Fruit fly (Drosophila melanogaster) whole organism, prepupa: ENCODE measurements around the gene Amacr.

Experiments
- Blimp-1 ChIP-seq: fragments of 200-800 bp; sonication (Bioruptor generic); optimal IDR thresholded peaks from 3 replicates; lab custom pipeline; 2017; ENCODE audit warnings: missing biosample characterization, missing genetic modification characterization, mild to moderate bottlenecking, moderate library complexity, missing genetic modification reagents
- CG10631 ChIP-seq: fragments of 200-800 bp; sonication (Bioruptor generic); optimal IDR thresholded peaks from 2 replicates; lab custom pipeline; 2016; ENCODE audit warnings: missing biosample characterization, missing genetic modification characterization
- CG10669 ChIP-seq: fragments of 200-800 bp; sonication (Bioruptor generic); optimal IDR thresholded peaks from 3 replicates; lab custom pipeline; 2018; ENCODE audit warnings: missing biosample characterization, mild to moderate bottlenecking, missing genetic modification characterization, moderate library complexity
- CG11762 ChIP-seq: fragments of 200-800 bp; sonication (Bioruptor generic); optimal IDR thresholded peaks from 3 replicates; lab custom pipeline; 2016; ENCODE audit warnings: missing biosample characterization, missing genetic modification characterization; ENCODE audit not compliant: insufficient read depth
- CG11902 ChIP-seq: fragments of 200-800 bp; sonication (Bioruptor generic); optimal IDR thresholded peaks from 3 replicates; lab custom pipeline; 2016; ENCODE audit warnings: missing biosample characterization, missing genetic modification characterization
- CG15336 ChIP-seq: fragments of 200-800 bp; sonication (Bioruptor generic); IDR thresholded peaks from 2 replicates; pipeline ENCODE4 v1.3.6; 2022; ENCODE audit warnings: missing biosample characterization, missing genetic modification characterization
- CG1621 ChIP-seq: fragments of 200-800 bp; sonication (Bioruptor generic); optimal IDR thresholded peaks from 3 replicates; lab custom pipeline; 2018; ENCODE audit warnings: missing biosample characterization, mild to moderate bottlenecking, missing genetic modification characterization
- CG16779 ChIP-seq: fragments of 200-800 bp; sonication (Bioruptor generic); optimal IDR thresholded peaks from 3 replicates; lab custom pipeline; 2017; ENCODE audit warnings: missing biosample characterization, mild to moderate bottlenecking, missing genetic modification characterization
- CG3032 ChIP-seq: fragments of 200-800 bp; optimal IDR thresholded peaks from 2 replicates; lab custom pipeline; 2019; ENCODE audit warnings: missing biosample characterization, mild to moderate bottlenecking, missing genetic modification characterization, moderate library complexity
- CG32006 ChIP-seq: fragments of 200-800 bp; sonication (Bioruptor generic); optimal IDR thresholded peaks from 3 replicates; lab custom pipeline; 2017; ENCODE audit warnings: missing biosample characterization, mild to moderate bottlenecking, missing genetic modification characterization
- CG3919 ChIP-seq: fragments of 200-800 bp; sonication (Bioruptor generic); optimal IDR thresholded peaks from 3 replicates; lab custom pipeline; 2016; ENCODE audit warnings: missing biosample characterization, missing genetic modification characterization
- CG4318 ChIP-seq: fragments of 200-800 bp; sonication (Bioruptor generic); optimal IDR thresholded peaks from 3 replicates; lab custom pipeline; 2017; ENCODE audit warnings: missing biosample characterization, mild to moderate bottlenecking, missing genetic modification characterization
- CG6163 ChIP-seq: fragments of 200-800 bp; sonication (Bioruptor generic); IDR thresholded peaks from 3 replicates; pipeline ENCODE4 v1.3.6; 2022; ENCODE audit warnings: missing biosample characterization, missing genetic modification characterization
- CG6276 ChIP-seq: fragments of 200-800 bp; sonication (Bioruptor generic); optimal IDR thresholded peaks from 2 replicates; lab custom pipeline; 2017; ENCODE audit warnings: missing biosample characterization, mild to moderate bottlenecking, missing genetic modification characterization
- CG6854 ChIP-seq: fragments of 200-800 bp; sonication (Bioruptor generic); optimal IDR thresholded peaks from 2 replicates; lab custom pipeline; 2017; ENCODE audit warnings: missing biosample characterization, mild to moderate bottlenecking, missing genetic modification characterization
- CG8119 ChIP-seq: fragments of 200-800 bp; sonication (Bioruptor generic); IDR thresholded peaks from 3 replicates; pipeline ENCODE4 v1.3.6; 2022; ENCODE audit warnings: missing biosample characterization, missing genetic modification characterization
- CG8319 ChIP-seq: fragments of 200-800 bp; sonication (Bioruptor generic); optimal IDR thresholded peaks from 3 replicates; lab custom pipeline; 2016; ENCODE audit warnings: missing biosample characterization, missing genetic modification characterization
- CG8632 ChIP-seq: fragments of 200-800 bp; sonication (Bioruptor generic); optimal IDR thresholded peaks from 3 replicates; lab custom pipeline; 2016; ENCODE audit warnings: missing biosample characterization, missing genetic modification characterization
- CG9139 ChIP-seq: fragments of 200-800 bp; sonication (Bioruptor generic); optimal IDR thresholded peaks from 3 replicates; lab custom pipeline; 2017; ENCODE audit warnings: missing biosample characterization, mild to moderate bottlenecking, missing genetic modification characterization
- Eip78C ChIP-seq: fragments of 200-800 bp; sonication (Bioruptor generic); peaks from one replicate; lab custom pipeline; 2016; ENCODE audit warnings: missing biosample characterization, missing genetic modification characterization
- Eip93F ChIP-seq: fragments of 200-800 bp; sonication (Bioruptor generic); optimal IDR thresholded peaks from 2 replicates; lab custom pipeline; 2016; ENCODE audit warnings: missing biosample characterization, mild to moderate bottlenecking, missing genetic modification characterization
- Ets21C ChIP-seq: fragments of 200-800 bp; sonication (Bioruptor generic); optimal IDR thresholded peaks from 3 replicates; lab custom pipeline; 2016; ENCODE audit warnings: missing biosample characterization, missing genetic modification characterization
- Ets96B ChIP-seq: fragments of 200-800 bp; optimal IDR thresholded peaks from 2 replicates; lab custom pipeline; 2019; ENCODE audit warnings: missing biosample characterization, mild to moderate bottlenecking, missing genetic modification characterization, moderate library complexity
- Hr38 ChIP-seq: sonication (Bioruptor generic); optimal IDR thresholded peaks from 2 replicates; lab custom pipeline; 2016; ENCODE audit warnings: missing biosample characterization, missing genetic modification characterization
- Hr39 ChIP-seq: fragments of 200-800 bp; sonication (Bioruptor generic); optimal IDR thresholded peaks from 2 replicates; lab custom pipeline; 2016; ENCODE audit warnings: missing biosample characterization, missing genetic modification characterization
- Sox102F ChIP-seq: fragments of 200-800 bp; sonication (Bioruptor generic); optimal IDR thresholded peaks from 2 replicates; lab custom pipeline; 2016; ENCODE audit warnings: missing biosample characterization, mild to moderate bottlenecking, missing genetic modification characterization
- Sox15 ChIP-seq: fragments of 200-800 bp; sonication (Bioruptor generic); optimal IDR thresholded peaks from 3 replicates; lab custom pipeline; 2016; ENCODE audit warnings: missing biosample characterization, missing genetic modification characterization
- acj6 ChIP-seq: fragments of 200-800 bp; sonication (Bioruptor generic); optimal IDR thresholded peaks from 3 replicates; lab custom pipeline; 2016; ENCODE audit warnings: missing biosample characterization, missing genetic modification characterization
- cyc ChIP-seq: fragments of 200-800 bp; sonication (Bioruptor generic); optimal IDR thresholded peaks from 3 replicates; lab custom pipeline; 2016; ENCODE audit warnings: missing biosample characterization, missing genetic modification characterization
- dsx ChIP-seq: fragments of 200-800 bp; optimal IDR thresholded peaks from 3 replicates; lab custom pipeline; 2019; ENCODE audit warnings: missing biosample characterization, mild to moderate bottlenecking, missing genetic modification characterization, moderate library complexity; ENCODE audit not compliant: poor library complexity, severe bottlenecking
- fd59A ChIP-seq: fragments of 200-800 bp; sonication (Bioruptor generic); optimal IDR thresholded peaks from 2 replicates; lab custom pipeline; 2017; ENCODE audit warnings: missing biosample characterization, mild to moderate bottlenecking, missing genetic modification characterization, missing genetic modification reagents
- fd85E ChIP-seq: fragments of 200-800 bp; sonication (Bioruptor generic); optimal IDR thresholded peaks from 3 replicates; lab custom pipeline; 2016; ENCODE audit warnings: missing biosample characterization, missing genetic modification characterization
- lz ChIP-seq: fragments of 200-800 bp; sonication (Bioruptor generic); optimal IDR thresholded peaks from 3 replicates; lab custom pipeline; 2016; ENCODE audit warnings: missing biosample characterization, missing genetic modification characterization
- pdm3 ChIP-seq: fragments of 200-800 bp; sonication (Bioruptor generic); optimal IDR thresholded peaks from 3 replicates; lab custom pipeline; 2016; ENCODE audit warnings: missing biosample characterization, missing genetic modification characterization
- spab ChIP-seq: fragments of 200-800 bp; sonication (Bioruptor generic); optimal IDR thresholded peaks from 2 replicates; lab custom pipeline; 2017; ENCODE audit warnings: missing biosample characterization, mild to moderate bottlenecking, missing genetic modification characterization, missing genetic modification reagents
- svp ChIP-seq: fragments of 200-800 bp; sonication (Bioruptor generic); peaks from one replicate; lab custom pipeline; 2016; ENCODE audit warnings: missing biosample characterization, missing genetic modification characterization
- vri ChIP-seq: fragments of 200-800 bp; sonication (Bioruptor generic); optimal IDR thresholded peaks from 3 replicates; lab custom pipeline; 2016; ENCODE audit warnings: missing biosample characterization, mild to moderate bottlenecking, missing genetic modification characterization

Amacr gene

DNA sequence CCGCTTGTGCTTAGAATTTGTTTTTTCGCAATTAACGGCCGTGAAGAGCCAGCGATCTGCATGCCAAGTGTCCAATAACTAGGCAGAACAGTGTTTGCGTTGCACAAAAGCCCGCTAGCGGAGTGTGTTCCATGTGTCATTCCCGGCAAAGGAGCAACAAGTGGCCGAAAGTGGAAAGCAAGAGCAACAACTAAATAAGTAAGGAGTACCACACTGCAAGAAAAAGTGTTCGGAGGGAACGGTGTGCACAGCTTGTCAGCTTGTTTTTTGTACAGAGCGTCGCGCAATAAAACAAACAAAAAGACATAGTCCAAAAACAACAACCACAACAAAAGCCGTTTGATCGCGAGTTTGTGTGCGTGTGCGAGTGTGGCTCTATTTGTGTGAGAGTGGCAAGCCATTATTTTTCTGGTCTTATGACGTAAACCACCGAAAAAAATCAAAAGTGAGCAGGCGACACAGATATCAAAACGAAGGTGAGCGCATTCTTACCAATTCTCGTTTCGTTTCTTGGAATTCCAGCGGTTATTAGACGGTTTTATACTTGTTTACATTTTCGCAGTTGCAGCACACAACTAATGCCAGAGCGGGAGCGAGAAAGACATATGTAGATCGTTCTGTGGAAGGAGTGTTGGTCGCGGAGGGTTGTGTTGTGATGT, 6.2 kb upstream of the Amacr start (continued):
- TF ChIP-seq fd59A (GFP tag; lab: Kevin White, UChicago) (no peak), CG10631 (no peak), CG6163 (peak; percentile 28; the same call in 1 of the 3 replicates), Sox102F (GFP tag; lab: Kevin White, UChicago) (peak; percentile 5), fd85E (GFP tag; lab: Kevin White, UChicago) (no peak), Ets96B (tag; lab: Kevin White, UChicago) (no peak), CG32006 (peak; percentile 38), Blimp-1 (GFP tag; lab: Kevin White, UChicago) (no peak), cyc (GFP tag; lab: Kevin White, UChicago) (no peak), CG8632 (no peak), CG6854 (peak; percentile 24), Eip78C (GFP tag; lab: Kevin White, UChicago) (peak; percentile 57), lz (GFP tag; lab: Kevin White, UChicago) (peak; percentile 17), CG4318 (GFP tag; lab: Kevin White, UChicago) (no peak), CG9139 (no peak), Sox15 (no peak), svp (GFP tag; lab: Kevin White, UChicago) (no peak), acj6 (GFP tag; lab: Kevin White, UChicago) (no peak), vri (GFP tag; lab: Kevin White, UChicago) (peak; percentile 36), CG8319 (GFP tag; lab: Kevin White, UChicago) (no peak)

DNA sequence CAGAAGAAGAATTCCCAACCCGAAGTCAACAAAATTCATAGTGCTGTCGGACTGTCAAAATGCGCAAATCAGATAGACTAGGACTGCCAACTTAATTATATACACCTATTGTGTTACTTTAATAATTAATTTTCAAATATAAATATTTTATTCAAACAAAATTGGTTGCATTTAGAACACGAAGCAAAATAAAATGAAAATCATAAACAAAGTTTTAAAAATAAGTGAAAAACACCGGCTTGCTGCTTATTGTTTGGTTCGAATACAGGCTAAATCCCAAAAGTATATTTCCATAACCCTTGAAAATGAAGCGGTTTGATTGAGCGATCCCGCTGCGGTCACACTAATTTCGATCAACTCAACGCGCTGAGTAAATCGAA, 5.7 kb upstream of the Amacr start, which contains the start of the genes Rhau and dia:
Gene Rhau, minus strand, starts transcription at position 178 of the 380 bp plus-strand sequence.
Gene dia, plus strand, starts transcription at position 337 of the 380 bp plus-strand sequence.
- TF ChIP-seq CG16779 (tag; lab: Kevin White, UChicago), result no peak
- TF ChIP-seq CG6163, result no peak
- no peak for TF ChIP-seq CG1621 (tag; lab: Kevin White, UChicago)
- TF ChIP-seq Hr38 (GFP tag; lab: Kevin White, UChicago), result no peak
- no peak for TF ChIP-seq spab (GFP tag; lab: Kevin White, UChicago)
- TF ChIP-seq CG15336 (GFP tag; lab: Robert Waterston, UW), result no peak
- TF ChIP-seq svp (GFP tag; lab: Kevin White, UChicago), result no peak
- peak; percentile 10 for TF ChIP-seq acj6 (GFP tag; lab: Kevin White, UChicago)
- TF ChIP-seq CG11762 (GFP tag; lab: Kevin White, UChicago), result no peak
- TF ChIP-seq pdm3 (GFP tag; lab: Kevin White, UChicago), result no peak
- TF ChIP-seq CG3919 (GFP tag; lab: Kevin White, UChicago), result no peak
- TF ChIP-seq CG4318 (GFP tag; lab: Kevin White, UChicago), result no peak
- no peak for TF ChIP-seq CG6276 (GFP tag; lab: Kevin White, UChicago)
- no peak for TF ChIP-seq CG8319 (GFP tag; lab: Kevin White, UChicago)
- no peak for TF ChIP-seq dsx (GFP tag; lab: Kevin White, UChicago)
- no peak for TF ChIP-seq Ets21C (GFP tag; lab: Kevin White, UChicago)
- TF ChIP-seq Hr39 (GFP tag; lab: Kevin White, UChicago), result no peak
- no peak for TF ChIP-seq vri (GFP tag; lab: Kevin White, UChicago)
- no peak for TF ChIP-seq CG6854
- no peak for TF ChIP-seq lz (GFP tag; lab: Kevin White, UChicago)
- TF ChIP-seq CG3032 (tag; lab: Kevin White, UChicago), result no peak
- peak; percentile 38 for TF ChIP-seq Eip78C (GFP tag; lab: Kevin White, UChicago)
- peak; percentile 58 for TF ChIP-seq Eip93F (GFP tag; lab: Kevin White, UChicago)

DNA sequence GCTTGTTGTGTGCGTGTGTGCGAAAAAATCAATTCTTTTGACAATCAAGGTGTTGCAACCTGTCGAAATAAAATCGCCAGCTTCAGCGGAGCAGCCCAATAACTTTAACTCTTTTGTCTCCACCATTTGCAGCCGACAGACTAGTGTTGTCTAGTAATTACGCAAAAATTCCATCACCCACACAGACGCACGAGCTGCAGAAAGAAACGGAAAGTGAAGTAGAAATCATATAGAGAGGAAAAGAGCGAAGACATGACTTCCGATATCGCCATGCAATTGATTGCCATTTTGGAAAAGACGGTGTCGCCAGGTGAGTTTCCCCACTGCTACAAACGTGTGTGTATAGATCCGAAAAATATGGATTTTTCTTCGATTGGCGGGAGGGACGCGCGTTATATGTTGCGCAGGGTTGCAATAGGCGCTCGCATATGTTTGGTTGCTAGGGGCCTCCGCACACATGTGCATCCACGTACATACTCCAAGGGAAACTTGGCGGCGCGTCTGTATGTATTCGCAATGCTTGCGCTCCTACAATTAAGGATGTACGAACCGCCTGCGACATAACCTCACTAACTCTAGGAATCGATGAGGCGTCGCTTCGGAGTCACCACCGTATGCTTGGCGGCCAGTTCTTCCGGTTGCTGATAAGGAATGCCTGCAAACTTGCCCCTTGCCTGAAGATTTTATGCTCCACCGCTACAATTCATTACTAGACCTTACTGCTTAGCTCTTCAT, 16.9 kb downstream of the Amacr start:
- TF ChIP-seq CG8119 (GFP tag; lab: Robert Waterston, UW) (0 out of 3 replicates have a peak, but pooled peaks have one; percentile 16), Blimp-1 (GFP tag; lab: Kevin White, UChicago) (peak; percentile 94), Hr39 (GFP tag; lab: Kevin White, UChicago) (no peak), CG10669 (GFP tag; lab: Kevin White, UChicago) (no peak), CG11902 (no peak)
